Fruit fly (Drosophila melanogaster): ENCODE measurements around the gene Cyp28a5.

Cyp28a5 gene

DNA sequence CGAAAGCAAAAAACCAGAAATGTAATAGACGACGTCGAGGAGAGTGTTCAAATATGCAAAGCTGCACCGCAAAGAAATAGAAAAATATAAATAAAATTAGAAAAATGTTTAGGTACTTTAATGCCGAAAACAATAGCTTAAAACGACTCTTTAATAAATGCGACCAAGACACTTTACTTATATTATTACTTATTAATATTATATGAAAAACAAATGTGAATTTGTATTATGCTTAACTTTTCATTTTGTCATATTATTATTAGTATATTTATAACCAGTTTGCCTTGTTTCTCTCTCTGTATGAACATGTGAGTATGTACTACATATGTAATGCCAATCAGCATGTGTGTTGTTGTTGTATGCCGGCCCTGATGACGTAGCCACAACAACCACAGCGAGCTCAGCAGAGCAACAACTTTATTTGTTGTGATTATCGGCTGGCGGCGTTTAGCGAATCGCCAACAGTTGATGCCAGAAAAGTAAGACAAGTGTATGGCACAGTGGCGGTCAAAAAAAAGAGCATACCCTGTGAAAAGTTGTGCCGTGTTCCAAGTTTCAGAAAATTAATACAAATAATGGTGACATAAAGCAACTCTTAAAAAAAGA lies 45.1 kb downstream of the Cyp28a5 start (continued):
- TF ChIP-seq Ssrp (tag; optimal IDR thresholded peaks at IDR 0.05) (peak; percentile 96), sr (GFP tag; IDR thresholded peaks at IDR 0.05) (peak; percentile 64; the same call in 2 of the 3 replicates), ssp (GFP tag; IDR thresholded peaks at IDR 0.05) (peak; percentile 86), tx (GFP tag; optimal IDR thresholded peaks at IDR 0.05) (peak; percentile 39), Dref (GFP tag; IDR thresholded peaks at IDR 0.05) (no peak), sd (tag; optimal IDR thresholded peaks at IDR 0.05) (peak; percentile 99), crp (GFP tag; optimal IDR thresholded peaks at IDR 0.05) (peak in 1 of 2 experiments; percentile 54), Sox100B (GFP tag; optimal IDR thresholded peaks at IDR 0.05) (peak; percentile 95), Lpt (GFP tag; optimal IDR thresholded peaks at IDR 0.05) (no peak), CG10462 (GFP tag; optimal IDR thresholded peaks at IDR 0.05) (peak; percentile 57), CG13296 (GFP tag; optimal IDR thresholded peaks at IDR 0.05) (peak; percentile 96), Drgx (GFP tag; IDR thresholded peaks at IDR 0.05) (peak; percentile 95), CG2199 (GFP tag; IDR thresholded peaks at IDR 0.05) (peak; percentile 9; the same call in 2 of the 3 replicates), inv (GFP tag; IDR thresholded peaks at IDR 0.05; ENCODE audit: partially characterized antibody) (no peak), TFAM (GFP tag; optimal IDR thresholded peaks at IDR 0.05) (no peak), CG9437 (GFP tag; optimal IDR thresholded peaks at IDR 0.05) (peak; percentile 93), bcd (GFP tag; optimal IDR thresholded peaks at IDR 0.05) (peak; percentile 93), Lim3 (GFP tag; IDR thresholded peaks at IDR 0.05) (peak; percentile 63), Asciz (GFP tag; optimal IDR thresholded peaks at IDR 0.05) (peak; percentile 95), gt (GFP tag; IDR thresholded peaks at IDR 0.05) (peak; percentile 79), CG34376 (GFP tag; optimal IDR thresholded peaks at IDR 0.05) (peak; percentile 3), nerfin-2 (GFP tag; IDR thresholded peaks at IDR 0.05; ENCODE audit: partially characterized antibody) (no peak), Ptx1 (GFP tag; IDR thresholded peaks at IDR 0.05) (peak; percentile 94), CG5953 (GFP tag; IDR thresholded peaks at IDR 0.05) (peak; percentile 42; the same call in 1 of the 2 replicates), Dbx (GFP tag; IDR thresholded peaks at IDR 0.05) (peak; percentile 92), Adf1 (GFP tag; IDR thresholded peaks at IDR 0.05) (peak; percentile 78; the same call in 1 of the 2 replicates), B-H1 (GFP tag; IDR thresholded peaks at IDR 0.05) (peak; percentile 91), pzg (GFP tag; optimal IDR thresholded peaks at IDR 0.05) (no peak), pho (GFP tag; optimal IDR thresholded peaks at IDR 0.05) (peak; percentile 32), CG2678 (tag; optimal IDR thresholded peaks at IDR 0.05) (peak; percentile 99), CG4282 (GFP tag; optimal IDR thresholded peaks at IDR 0.05) (no peak), al (GFP tag; IDR thresholded peaks at IDR 0.05) (peak; percentile 93), gsb-n (tag; optimal IDR thresholded peaks at IDR 0.05) (peak; percentile 95), CG30431 (GFP tag; optimal IDR thresholded peaks at IDR 0.05) (peak; percentile 71), repo (GFP tag; optimal IDR thresholded peaks at IDR 0.05) (peak; percentile 36), D19A (tag; optimal IDR thresholded peaks at IDR 0.05) (peak; percentile 89), wor (GFP tag; IDR thresholded peaks at IDR 0.05) (peak; percentile 88), CG12155 (GFP tag; optimal IDR thresholded peaks at IDR 0.05) (peak; percentile 78), Awh (GFP tag; IDR thresholded peaks at IDR 0.05) (peak; percentile 84), BtbVII (GFP tag; optimal IDR thresholded peaks at IDR 0.05) (peak; percentile 97), CG17568 (GFP tag; optimal IDR thresholded peaks at IDR 0.05) (peak; percentile 71), ab (GFP tag; optimal IDR thresholded peaks at IDR 0.05) (no peak), Hey (tag; optimal IDR thresholded peaks at IDR 0.05) (no peak), kni (GFP tag; optimal IDR thresholded peaks at IDR 0.05) (no peak), CG10267 (tag; optimal IDR thresholded peaks at IDR 0.05) (peak; percentile 88), h (optimal IDR thresholded peaks at IDR 0.05) (no peak), psq (GFP tag; optimal IDR thresholded peaks at IDR 0.05) (peak; percentile 86), Mes4 (GFP tag; optimal IDR thresholded peaks at IDR 0.05) (no peak), CG5245 (GFP tag; optimal IDR thresholded peaks at IDR 0.05) (peak; percentile 52), stc (GFP tag; IDR thresholded peaks at IDR 0.05) (peak; percentile 93), CG8359 (GFP tag; optimal IDR thresholded peaks at IDR 0.05; ENCODE audit: borderline replicate concordance) (peak; percentile 86)
